Worm (Caenorhabditis elegans): Measurements from ENCODE around the gene gcy-34.

ce11 chrV:13364227-13364626, 21.5 kb downstream of the gcy-34 start:
- no peak for TF ChIP-seq ama-1 (optimal IDR thresholded peaks at IDR 0.05)
- TF ChIP-seq unc-62 (GFP tag; optimal IDR thresholded peaks at IDR 0.05) = no peak
- no peak for TF ChIP-seq elt-3 (tag; optimal IDR thresholded peaks at IDR 0.05)
- no peak for TF ChIP-seq lin-13 (GFP tag; optimal IDR thresholded peaks at IDR 0.05)
- no peak for TF ChIP-seq zag-1 (tag; optimal IDR thresholded peaks at IDR 0.05)
- TF ChIP-seq elt-1 (tag; optimal IDR thresholded peaks at IDR 0.05) = no peak
- TF ChIP-seq ztf-11 (tag; optimal IDR thresholded peaks at IDR 0.05) = no peak
- TF ChIP-seq nhr-12 (tag; optimal IDR thresholded peaks at IDR 0.05) = no peak
- no peak for TF ChIP-seq snpc-4 (tag; optimal IDR thresholded peaks at IDR 0.05)
- TF ChIP-seq aly-2 (tag; optimal IDR thresholded peaks at IDR 0.05) = no peak
- TF ChIP-seq nhr-77 (tag; optimal IDR thresholded peaks at IDR 0.05) = no peak
- TF ChIP-seq mdl-1 (tag; optimal IDR thresholded peaks at IDR 0.05) = no peak
- no peak for TF ChIP-seq mbf-1 (tag; optimal IDR thresholded peaks at IDR 0.05)
- TF ChIP-seq ztf-4 (tag; optimal IDR thresholded peaks at IDR 0.05) = no peak

All from whole organism, L2 larva.